Fruit fly (Drosophila melanogaster) whole organism, prepupa: ENCODE results near the gene CG11811.

Source experiments
- Blimp-1 ChIP-seq: fragments of 200-800 bp; sonication (Bioruptor generic); optimal IDR thresholded peaks from 3 replicates; lab custom pipeline; 2017; ENCODE audit warnings: missing biosample characterization, missing genetic modification characterization, mild to moderate bottlenecking, moderate library complexity, missing genetic modification reagents
- CG10631 ChIP-seq: fragments of 200-800 bp; sonication (Bioruptor generic); optimal IDR thresholded peaks from 2 replicates; lab custom pipeline; 2016; ENCODE audit warnings: missing biosample characterization, missing genetic modification characterization
- CG10669 ChIP-seq: fragments of 200-800 bp; sonication (Bioruptor generic); optimal IDR thresholded peaks from 3 replicates; lab custom pipeline; 2018; ENCODE audit warnings: missing biosample characterization, mild to moderate bottlenecking, missing genetic modification characterization, moderate library complexity
- CG11294 ChIP-seq: fragments of 200-800 bp; sonication (Bioruptor generic); IDR thresholded peaks from 2 replicates; pipeline ENCODE4 v1.3.6; 2022; ENCODE audit warnings: missing biosample characterization, missing genetic modification characterization
- CG11762 ChIP-seq: fragments of 200-800 bp; sonication (Bioruptor generic); optimal IDR thresholded peaks from 3 replicates; lab custom pipeline; 2016; ENCODE audit warnings: missing biosample characterization, missing genetic modification characterization; ENCODE audit not compliant: insufficient read depth
- CG11902 ChIP-seq: fragments of 200-800 bp; sonication (Bioruptor generic); optimal IDR thresholded peaks from 3 replicates; lab custom pipeline; 2016; ENCODE audit warnings: missing biosample characterization, missing genetic modification characterization
- CG15336 ChIP-seq: fragments of 200-800 bp; sonication (Bioruptor generic); IDR thresholded peaks from 2 replicates; pipeline ENCODE4 v1.3.6; 2022; ENCODE audit warnings: missing biosample characterization, missing genetic modification characterization
- CG1621 ChIP-seq: fragments of 200-800 bp; sonication (Bioruptor generic); optimal IDR thresholded peaks from 3 replicates; lab custom pipeline; 2018; ENCODE audit warnings: missing biosample characterization, mild to moderate bottlenecking, missing genetic modification characterization
- CG16779 ChIP-seq: fragments of 200-800 bp; sonication (Bioruptor generic); optimal IDR thresholded peaks from 3 replicates; lab custom pipeline; 2017; ENCODE audit warnings: missing biosample characterization, mild to moderate bottlenecking, missing genetic modification characterization
- CG3032 ChIP-seq: fragments of 200-800 bp; optimal IDR thresholded peaks from 2 replicates; lab custom pipeline; 2019; ENCODE audit warnings: missing biosample characterization, mild to moderate bottlenecking, missing genetic modification characterization, moderate library complexity
- CG31627 ChIP-seq: fragments of 200-800 bp; sonication (Bioruptor generic); optimal IDR thresholded peaks from 3 replicates; lab custom pipeline; 2016; ENCODE audit warnings: missing biosample characterization, missing genetic modification characterization
- CG32006 ChIP-seq: fragments of 200-800 bp; sonication (Bioruptor generic); optimal IDR thresholded peaks from 3 replicates; lab custom pipeline; 2017; ENCODE audit warnings: missing biosample characterization, mild to moderate bottlenecking, missing genetic modification characterization
- CG34406 ChIP-seq: fragments of 200-800 bp; sonication (Bioruptor generic); optimal IDR thresholded peaks from 3 replicates; lab custom pipeline; 2016; ENCODE audit warnings: missing biosample characterization, missing genetic modification characterization
- CG3919 ChIP-seq: fragments of 200-800 bp; sonication (Bioruptor generic); optimal IDR thresholded peaks from 3 replicates; lab custom pipeline; 2016; ENCODE audit warnings: missing biosample characterization, missing genetic modification characterization
- CG6163 ChIP-seq: fragments of 200-800 bp; sonication (Bioruptor generic); IDR thresholded peaks from 3 replicates; pipeline ENCODE4 v1.3.6; 2022; ENCODE audit warnings: missing biosample characterization, missing genetic modification characterization
- CG6276 ChIP-seq: fragments of 200-800 bp; sonication (Bioruptor generic); optimal IDR thresholded peaks from 2 replicates; lab custom pipeline; 2017; ENCODE audit warnings: missing biosample characterization, mild to moderate bottlenecking, missing genetic modification characterization
- CG6792 ChIP-seq: fragments of 200-800 bp; sonication (Bioruptor generic); optimal IDR thresholded peaks from 3 replicates; lab custom pipeline; 2016; ENCODE audit warnings: missing biosample characterization, missing genetic modification characterization
- CG6808 ChIP-seq: fragments of 200-800 bp; sonication (Bioruptor generic); optimal IDR thresholded peaks from 3 replicates; lab custom pipeline; 2017; ENCODE audit warnings: missing biosample characterization, missing genetic modification characterization, mild to moderate bottlenecking, moderate library complexity, missing genetic modification reagents
- CG6854 ChIP-seq: fragments of 200-800 bp; sonication (Bioruptor generic); optimal IDR thresholded peaks from 2 replicates; lab custom pipeline; 2017; ENCODE audit warnings: missing biosample characterization, mild to moderate bottlenecking, missing genetic modification characterization
- CG7368 ChIP-seq: fragments of 200-800 bp; sonication (Bioruptor generic); optimal IDR thresholded peaks from 3 replicates; lab custom pipeline; 2016; ENCODE audit warnings: missing biosample characterization, missing genetic modification characterization
- CG8119 ChIP-seq: fragments of 200-800 bp; sonication (Bioruptor generic); IDR thresholded peaks from 3 replicates; pipeline ENCODE4 v1.3.6; 2022; ENCODE audit warnings: missing biosample characterization, missing genetic modification characterization
- CG8319 ChIP-seq: fragments of 200-800 bp; sonication (Bioruptor generic); optimal IDR thresholded peaks from 3 replicates; lab custom pipeline; 2016; ENCODE audit warnings: missing biosample characterization, missing genetic modification characterization
- CG8632 ChIP-seq: fragments of 200-800 bp; sonication (Bioruptor generic); optimal IDR thresholded peaks from 3 replicates; lab custom pipeline; 2016; ENCODE audit warnings: missing biosample characterization, missing genetic modification characterization
- CG9139 ChIP-seq: fragments of 200-800 bp; sonication (Bioruptor generic); optimal IDR thresholded peaks from 3 replicates; lab custom pipeline; 2017; ENCODE audit warnings: missing biosample characterization, mild to moderate bottlenecking, missing genetic modification characterization
- Eip75B ChIP-seq: fragments of 200-800 bp; sonication (Bioruptor generic); optimal IDR thresholded peaks from 3 replicates; lab custom pipeline; 2016; ENCODE audit warnings: missing biosample characterization, missing genetic modification characterization
- Eip78C ChIP-seq: fragments of 200-800 bp; sonication (Bioruptor generic); peaks from one replicate; lab custom pipeline; 2016; ENCODE audit warnings: missing biosample characterization, missing genetic modification characterization
- Eip93F ChIP-seq: fragments of 200-800 bp; sonication (Bioruptor generic); optimal IDR thresholded peaks from 2 replicates; lab custom pipeline; 2016; ENCODE audit warnings: missing biosample characterization, mild to moderate bottlenecking, missing genetic modification characterization
- Gug ChIP-seq: fragments of 200-800 bp; sonication (Bioruptor generic); IDR thresholded peaks from 2 replicates; pipeline ENCODE4 v1.3.6; 2022; ENCODE audit warnings: missing biosample characterization, missing genetic modification characterization
- Hr39 ChIP-seq: fragments of 200-800 bp; sonication (Bioruptor generic); optimal IDR thresholded peaks from 2 replicates; lab custom pipeline; 2016; ENCODE audit warnings: missing biosample characterization, missing genetic modification characterization
- Hr4 ChIP-seq: fragments of 200-800 bp; sonication (Bioruptor generic); optimal IDR thresholded peaks from 3 replicates; lab custom pipeline; 2016; ENCODE audit warnings: missing biosample characterization, missing genetic modification characterization
- Lpt ChIP-seq: fragments of 200-800 bp; sonication (Bioruptor generic); optimal IDR thresholded peaks from 3 replicates; lab custom pipeline; 2016; ENCODE audit warnings: missing biosample characterization, missing genetic modification characterization
- OdsH ChIP-seq: fragments of 200-800 bp; sonication (Bioruptor generic); optimal IDR thresholded peaks from 3 replicates; lab custom pipeline; 2016; ENCODE audit warnings: missing biosample characterization, missing genetic modification characterization
- Sox102F ChIP-seq: fragments of 200-800 bp; sonication (Bioruptor generic); optimal IDR thresholded peaks from 2 replicates; lab custom pipeline; 2016; ENCODE audit warnings: missing biosample characterization, mild to moderate bottlenecking, missing genetic modification characterization
- Sox14 ChIP-seq: fragments of 200-800 bp; sonication (Bioruptor generic); optimal IDR thresholded peaks from 3 replicates; lab custom pipeline; 2016; ENCODE audit warnings: missing biosample characterization, missing genetic modification characterization
- achi ChIP-seq: fragments of 200-800 bp; sonication (Bioruptor generic); optimal IDR thresholded peaks from 3 replicates; lab custom pipeline; 2016; ENCODE audit warnings: missing biosample characterization, missing genetic modification characterization
- acj6 ChIP-seq: fragments of 200-800 bp; sonication (Bioruptor generic); optimal IDR thresholded peaks from 3 replicates; lab custom pipeline; 2016; ENCODE audit warnings: missing biosample characterization, missing genetic modification characterization
- cyc ChIP-seq: fragments of 200-800 bp; sonication (Bioruptor generic); optimal IDR thresholded peaks from 3 replicates; lab custom pipeline; 2016; ENCODE audit warnings: missing biosample characterization, missing genetic modification characterization
- dsx ChIP-seq: fragments of 200-800 bp; optimal IDR thresholded peaks from 3 replicates; lab custom pipeline; 2019; ENCODE audit warnings: missing biosample characterization, mild to moderate bottlenecking, missing genetic modification characterization, moderate library complexity; ENCODE audit not compliant: poor library complexity, severe bottlenecking
- eg ChIP-seq: fragments of 200-800 bp; sonication (Bioruptor generic); IDR thresholded peaks from 3 replicates; pipeline ENCODE4 v1.3.6; 2022; ENCODE audit warnings: missing biosample characterization, missing genetic modification characterization
- fd85E ChIP-seq: fragments of 200-800 bp; sonication (Bioruptor generic); optimal IDR thresholded peaks from 3 replicates; lab custom pipeline; 2016; ENCODE audit warnings: missing biosample characterization, missing genetic modification characterization
- lz ChIP-seq: fragments of 200-800 bp; sonication (Bioruptor generic); optimal IDR thresholded peaks from 3 replicates; lab custom pipeline; 2016; ENCODE audit warnings: missing biosample characterization, missing genetic modification characterization
- net ChIP-seq: fragments of 200-800 bp; sonication (Bioruptor generic); optimal IDR thresholded peaks from 3 replicates; lab custom pipeline; 2016; ENCODE audit warnings: missing biosample characterization, missing genetic modification characterization
- pdm3 ChIP-seq: fragments of 200-800 bp; sonication (Bioruptor generic); optimal IDR thresholded peaks from 3 replicates; lab custom pipeline; 2016; ENCODE audit warnings: missing biosample characterization, missing genetic modification characterization
- salr ChIP-seq, 2 experiments: fragments of 200-800 bp; sonication (Bioruptor generic); optimal IDR thresholded peaks; 3 replicates each; lab custom pipeline; 2016 to 2018; ENCODE audit warnings: missing biosample characterization in 2 of 2, missing genetic modification characterization in 2 of 2, mild to moderate bottlenecking in 1 of 2
- ss ChIP-seq, 2 experiments: fragments of 200-800 bp; sonication (Bioruptor generic); optimal IDR thresholded peaks; 2 replicates in 1 of 2; 3 replicates in 1 of 2; lab custom pipeline; 2017 to 2018; ENCODE audit warnings: mild to moderate bottlenecking in 2 of 2, missing biosample characterization in 2 of 2, missing genetic modification characterization in 2 of 2, moderate library complexity in 1 of 2
- svp ChIP-seq: fragments of 200-800 bp; sonication (Bioruptor generic); peaks from one replicate; lab custom pipeline; 2016; ENCODE audit warnings: missing biosample characterization, missing genetic modification characterization
- topi ChIP-seq: fragments of 200-800 bp; sonication (Bioruptor generic); optimal IDR thresholded peaks from 3 replicates; lab custom pipeline; 2016; ENCODE audit warnings: missing biosample characterization, missing genetic modification characterization
- vri ChIP-seq: fragments of 200-800 bp; sonication (Bioruptor generic); optimal IDR thresholded peaks from 3 replicates; lab custom pipeline; 2016; ENCODE audit warnings: missing biosample characterization, mild to moderate bottlenecking, missing genetic modification characterization

CG11811 gene

dm6 chr3L:10712005-10712404 is 21.2 kb downstream of the CG11811 start (continued):
- TF ChIP-seq CG15336 (GFP tag; lab: Robert Waterston, UW) (no peak), CG6808 (no peak), acj6 (GFP tag; lab: Kevin White, UChicago) (no peak), pdm3 (GFP tag; lab: Kevin White, UChicago) (peak; percentile 3), cyc (GFP tag; lab: Kevin White, UChicago) (no peak), salr (GFP tag; optimal IDR thresholded peaks at IDR 0.05; lab: Kevin White, UChicago) (no peak), CG1621 (tag; lab: Kevin White, UChicago) (no peak), eg (GFP tag; lab: Robert Waterston, UW) (no peak), Lpt (GFP tag; lab: Kevin White, UChicago) (no peak), vri (GFP tag; lab: Kevin White, UChicago) (peak; percentile 17), topi (GFP tag; lab: Kevin White, UChicago) (peak; percentile 35), Gug (GFP tag; lab: Robert Waterston, UW) (no peak), CG11294 (GFP tag; lab: Robert Waterston, UW) (no peak)

DNA sequence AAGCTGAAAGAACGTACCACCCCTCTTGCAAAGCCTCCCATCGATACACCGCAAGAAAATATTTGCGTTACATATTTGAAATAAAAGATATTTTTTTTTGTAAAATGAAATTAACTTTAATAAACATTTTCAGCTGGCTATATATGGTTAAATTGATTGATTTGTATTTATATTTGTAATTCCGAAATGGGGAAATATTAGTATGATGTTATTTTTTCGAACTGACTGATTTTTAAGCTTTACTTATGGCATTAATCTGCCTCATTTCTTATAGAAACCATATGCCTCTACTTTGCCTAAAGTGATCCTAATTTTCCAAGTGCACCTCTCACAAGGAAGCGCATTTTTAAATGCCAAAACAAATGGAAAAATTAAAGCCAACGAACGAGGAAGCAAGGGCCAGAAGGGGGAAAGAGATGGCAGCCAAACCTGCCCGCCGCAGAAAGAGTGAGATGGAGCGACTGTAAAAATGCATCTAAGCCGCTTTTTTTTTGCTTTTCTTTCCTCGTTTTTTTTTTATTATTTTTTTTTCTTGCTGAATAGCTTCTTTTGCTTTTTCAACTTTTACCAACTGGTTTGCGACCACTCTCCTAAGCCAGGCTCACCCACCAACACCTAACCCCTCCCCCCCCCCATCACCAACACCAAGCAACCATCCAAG is 22.8 kb downstream of the CG11811 start:
- TF ChIP-seq eg (GFP tag; lab: Robert Waterston, UW) = peak; percentile 94
- peak; percentile 78 for TF ChIP-seq CG8632 (GFP tag; lab: Kevin White, UChicago)
- TF ChIP-seq CG6276 (GFP tag; lab: Kevin White, UChicago) = peak; percentile 88
- peak; percentile 88 for TF ChIP-seq topi (GFP tag; lab: Kevin White, UChicago)
- TF ChIP-seq achi (GFP tag; lab: Kevin White, UChicago) = peak; percentile 84
- TF ChIP-seq Hr39 (GFP tag; lab: Kevin White, UChicago) = peak; percentile 78
- TF ChIP-seq pdm3 (GFP tag; lab: Kevin White, UChicago) = peak; percentile 79
- TF ChIP-seq CG11762 (GFP tag; lab: Kevin White, UChicago) = no peak
- peak; percentile 69 for TF ChIP-seq CG34406
- TF ChIP-seq CG8319 = no peak
- peak; percentile 76 for TF ChIP-seq cyc (GFP tag; lab: Kevin White, UChicago)
- TF ChIP-seq CG6792 (GFP tag; lab: Kevin White, UChicago) = peak; percentile 65
- peak; percentile 18 to 21 for TF ChIP-seq ss (GFP tag; optimal IDR thresholded peaks at IDR 0.05; lab: Kevin White, UChicago)
- TF ChIP-seq Sox102F (GFP tag; lab: Kevin White, UChicago) = peak; percentile 82
- peak; percentile 58 for TF ChIP-seq CG16779
- no peak for TF ChIP-seq fd85E
- TF ChIP-seq Hr4 (GFP tag; lab: Kevin White, UChicago) = peak; percentile 83
- TF ChIP-seq dsx = peak; percentile 13
- TF ChIP-seq Eip78C (GFP tag; lab: Kevin White, UChicago) = peak; percentile 95
- TF ChIP-seq Gug (GFP tag; lab: Robert Waterston, UW) = peak; percentile 59
- TF ChIP-seq CG3919 = peak; percentile 80
- TF ChIP-seq CG32006 (GFP tag; lab: Kevin White, UChicago) = peak; percentile 93
- TF ChIP-seq Eip93F (GFP tag; lab: Kevin White, UChicago) = peak; percentile 66
- TF ChIP-seq Sox14 = peak; percentile 87
- peak; percentile 81 for TF ChIP-seq OdsH
- TF ChIP-seq lz = peak; percentile 83
- TF ChIP-seq CG1621 (tag; lab: Kevin White, UChicago) = peak; percentile 12
- TF ChIP-seq Eip75B (GFP tag; lab: Kevin White, UChicago) = peak; percentile 73
- TF ChIP-seq svp (GFP tag; lab: Kevin White, UChicago) = peak; percentile 95
- TF ChIP-seq CG6163 = peak; percentile 81
- TF ChIP-seq CG10669 = peak; percentile 26
- peak; percentile 31 for TF ChIP-seq Blimp-1 (GFP tag; lab: Kevin White, UChicago)
- TF ChIP-seq CG11902 = peak; percentile 31
- TF ChIP-seq CG10631 (GFP tag; lab: Kevin White, UChicago) = peak; percentile 82
- TF ChIP-seq net (GFP tag; lab: Kevin White, UChicago) = peak; percentile 66
- TF ChIP-seq CG9139 = no peak
- TF ChIP-seq CG3032 (tag; lab: Kevin White, UChicago) = peak; percentile 38
- TF ChIP-seq CG8119 (GFP tag; lab: Robert Waterston, UW) = peak; percentile 93
- TF ChIP-seq acj6 (GFP tag; lab: Kevin White, UChicago) = peak; percentile 83
- peak; percentile 81 for TF ChIP-seq CG31627 (GFP tag; lab: Kevin White, UChicago)
- TF ChIP-seq CG6854 (GFP tag; lab: Kevin White, UChicago) = no peak
- TF ChIP-seq CG7368 (GFP tag; lab: Kevin White, UChicago) = peak; percentile 7
